Fruit fly (Drosophila melanogaster): ENCODE measurements around the gene ppk7.

The ppk7 gene

DNA sequence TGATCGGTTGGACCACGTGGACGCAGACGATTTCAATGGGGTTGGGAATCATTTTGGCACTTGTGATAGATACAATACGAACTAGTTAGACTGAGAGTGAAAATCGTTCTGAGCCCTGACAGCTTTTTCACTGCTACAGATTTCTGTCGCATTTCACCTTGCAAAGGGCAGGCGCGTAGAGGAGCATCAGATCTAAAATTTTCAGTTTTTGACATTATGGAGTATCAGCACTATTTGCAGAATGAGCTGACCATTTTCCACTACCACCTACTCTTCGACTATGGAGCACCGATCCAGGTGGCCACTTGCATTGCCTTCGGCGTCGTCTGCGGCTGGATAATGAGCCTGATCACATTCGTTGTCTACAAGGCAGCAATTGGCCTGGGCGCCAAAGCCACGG lies 45.5 kb downstream of the ppk7 start, which contains the start of the genes CG43922 and CG13984:
Gene CG43922 (minus strand): TSS at position 101 of the 400 bp plus-strand sequence.
Gene CG13984 (plus strand): TSS at position 169 of the 400 bp plus-strand sequence.
- TF ChIP-seq CG10348 (GFP tag; IDR thresholded peaks at IDR 0.05), result no peak
- TF ChIP-seq D1 (tag; optimal IDR thresholded peaks at IDR 0.05), result no peak
- no peak for TF ChIP-seq CG4496 (GFP tag; IDR thresholded peaks at IDR 0.05)
- no peak for TF ChIP-seq CG8301 (tag; optimal IDR thresholded peaks at IDR 0.05)
- no peak for TF ChIP-seq Pif1A (GFP tag; optimal IDR thresholded peaks at IDR 0.05)
- TF ChIP-seq fd96Ca (GFP tag; IDR thresholded peaks at IDR 0.05), result no peak
- TF ChIP-seq gl (tag; optimal IDR thresholded peaks at IDR 0.05), result no peak
- TF ChIP-seq CG17806 (tag; optimal IDR thresholded peaks at IDR 0.05), result no peak
- TF ChIP-seq EcR (GFP tag; optimal IDR thresholded peaks at IDR 0.05), result no peak
- TF ChIP-seq CG34367 (tag; optimal IDR thresholded peaks at IDR 0.05), result no peak
- no peak for TF ChIP-seq CG13204 (GFP tag; optimal IDR thresholded peaks at IDR 0.05)
- no peak for TF ChIP-seq CG9948 (tag; optimal IDR thresholded peaks at IDR 0.05)
- TF ChIP-seq CG15710 (tag; optimal IDR thresholded peaks at IDR 0.05), result no peak
- TF ChIP-seq Ets98B (GFP tag; IDR thresholded peaks at IDR 0.05), result no peak
- no peak for TF ChIP-seq Pif1B (GFP tag; optimal IDR thresholded peaks at IDR 0.05)

DNA sequence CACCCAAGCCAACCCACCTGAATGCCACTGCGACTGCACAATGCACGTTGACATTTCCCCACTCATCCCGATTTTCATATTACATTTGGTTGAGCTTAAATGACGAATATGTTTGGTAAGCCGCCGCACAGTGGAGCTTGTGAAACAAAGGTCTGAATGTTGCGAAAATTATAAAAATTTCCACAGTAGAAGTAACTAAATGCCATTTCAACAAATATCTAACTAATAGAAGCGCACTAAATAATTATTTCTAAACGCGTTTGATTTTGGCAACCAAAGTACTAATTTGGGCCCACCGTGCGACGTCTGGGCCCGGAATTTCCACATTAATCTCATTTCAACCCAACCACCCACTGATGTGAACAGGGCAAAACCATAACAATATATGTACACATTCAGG lies 47.2 kb downstream of the ppk7 start:
- no peak for TF ChIP-seq CG10348 (GFP tag; IDR thresholded peaks at IDR 0.05)
- TF ChIP-seq Ets98B (GFP tag; IDR thresholded peaks at IDR 0.05), result peak; percentile 34; the same call in 1 of the 2 replicates
- TF ChIP-seq CG34367 (tag; optimal IDR thresholded peaks at IDR 0.05), result peak; percentile 31
- no peak for TF ChIP-seq Snoo (tag; optimal IDR thresholded peaks at IDR 0.05)
- TF ChIP-seq Pif1A (GFP tag; optimal IDR thresholded peaks at IDR 0.05), result peak; percentile 23
- TF ChIP-seq CG12605 (GFP tag; IDR thresholded peaks at IDR 0.05), result 0 out of 2 replicates have a peak, but pooled peaks have one; percentile 24
- no peak for TF ChIP-seq CG8301 (tag; optimal IDR thresholded peaks at IDR 0.05)
- TF ChIP-seq CG8159 (tag; optimal IDR thresholded peaks at IDR 0.05), result peak; percentile 60
- peak; percentile 46 for TF ChIP-seq CG9948 (tag; optimal IDR thresholded peaks at IDR 0.05)
- TF ChIP-seq rn (GFP tag; IDR thresholded peaks at IDR 0.05), result no peak
- peak; percentile 34 for TF ChIP-seq CG14655 (GFP tag; optimal IDR thresholded peaks at IDR 0.05)
- TF ChIP-seq fd96Ca (GFP tag; IDR thresholded peaks at IDR 0.05), result 0 out of 3 replicates have a peak, but pooled peaks have one; percentile 57
- no peak for TF ChIP-seq gl (tag; optimal IDR thresholded peaks at IDR 0.05)
- peak; percentile 20; the same call in 1 of the 3 replicates for TF ChIP-seq CG4496 (GFP tag; IDR thresholded peaks at IDR 0.05)
- no peak for TF ChIP-seq D1 (tag; optimal IDR thresholded peaks at IDR 0.05)
- peak; percentile 20 for TF ChIP-seq Pif1B (GFP tag; optimal IDR thresholded peaks at IDR 0.05)
- no peak for TF ChIP-seq CG17806 (tag; optimal IDR thresholded peaks at IDR 0.05)
- no peak for TF ChIP-seq CG32121 (GFP tag; IDR thresholded peaks at IDR 0.05)
- TF ChIP-seq CG13204 (GFP tag; optimal IDR thresholded peaks at IDR 0.05), result no peak
- peak; percentile 33 for TF ChIP-seq CG15710 (tag; optimal IDR thresholded peaks at IDR 0.05)

All from whole organism, pupa.